Fruit fly (Drosophila melanogaster) whole organism, prepupa: ENCODE data around the gene CG8135.

Source experiments
- CG16779 ChIP-seq: fragments of 200-800 bp; sonication (Bioruptor generic); optimal IDR thresholded peaks from 3 replicates; lab custom pipeline; 2017; ENCODE audit warnings: missing biosample characterization, mild to moderate bottlenecking, missing genetic modification characterization
- CG6163 ChIP-seq: fragments of 200-800 bp; sonication (Bioruptor generic); IDR thresholded peaks from 3 replicates; pipeline ENCODE4 v1.3.6; 2022; ENCODE audit warnings: missing biosample characterization, missing genetic modification characterization
- CG6854 ChIP-seq: fragments of 200-800 bp; sonication (Bioruptor generic); optimal IDR thresholded peaks from 2 replicates; lab custom pipeline; 2017; ENCODE audit warnings: missing biosample characterization, mild to moderate bottlenecking, missing genetic modification characterization
- Eip75B ChIP-seq: fragments of 200-800 bp; sonication (Bioruptor generic); optimal IDR thresholded peaks from 3 replicates; lab custom pipeline; 2016; ENCODE audit warnings: missing biosample characterization, missing genetic modification characterization
- Lpt ChIP-seq: fragments of 200-800 bp; sonication (Bioruptor generic); optimal IDR thresholded peaks from 3 replicates; lab custom pipeline; 2016; ENCODE audit warnings: missing biosample characterization, missing genetic modification characterization
- OdsH ChIP-seq: fragments of 200-800 bp; sonication (Bioruptor generic); optimal IDR thresholded peaks from 3 replicates; lab custom pipeline; 2016; ENCODE audit warnings: missing biosample characterization, missing genetic modification characterization
- dsx ChIP-seq: fragments of 200-800 bp; optimal IDR thresholded peaks from 3 replicates; lab custom pipeline; 2019; ENCODE audit warnings: missing biosample characterization, mild to moderate bottlenecking, missing genetic modification characterization, moderate library complexity; ENCODE audit not compliant: poor library complexity, severe bottlenecking

DNA sequence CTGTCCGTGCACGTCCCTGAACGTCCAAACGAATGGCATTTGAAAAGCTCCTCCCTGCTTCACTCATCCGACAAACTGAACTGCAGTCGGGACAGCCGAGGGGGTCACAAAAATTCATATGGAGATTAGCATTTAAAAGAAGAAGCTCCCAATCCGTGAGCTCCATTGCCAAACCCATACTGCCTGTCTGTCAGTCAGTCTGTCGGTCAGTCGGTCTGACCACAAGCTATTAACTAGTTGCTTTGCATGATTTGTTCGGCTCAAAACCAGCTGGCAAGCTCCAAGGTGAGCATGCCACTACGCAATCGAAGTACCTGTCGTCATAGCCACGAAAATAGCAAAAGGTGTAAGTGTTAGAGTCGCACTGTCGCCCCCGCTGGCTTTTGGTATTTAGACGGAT, 29.6 kb downstream of the CG8135 start:
- TF ChIP-seq Lpt (GFP tag; lab: Kevin White, UChicago) (no peak), OdsH (GFP tag; lab: Kevin White, UChicago) (no peak), CG6854 (no peak), CG6163 (GFP tag; lab: Robert Waterston, UW) (no peak), Eip75B (GFP tag; lab: Kevin White, UChicago) (no peak), dsx (GFP tag; lab: Kevin White, UChicago) (no peak), CG16779 (tag; lab: Kevin White, UChicago) (no peak)
